Fruit fly (Drosophila melanogaster) whole organism, wandering third instar larva: ENCODE data around the gene CG16812.
A peak's percentile ranks its signal among the peaks of the same experiment; 100 is the strongest.

ENCODE experiments used
- Abd-B ChIP-seq: fragments of >200 bp; optimal IDR thresholded peaks from 2 replicates; lab custom pipeline; 2017; ENCODE audit warnings: missing biosample characterization, missing genetic modification characterization
- CG9705 ChIP-seq: fragments of 200-800 bp; sonication (Bioruptor generic); optimal IDR thresholded peaks from 2 replicates; lab custom pipeline; 2018; ENCODE audit warnings: missing biosample characterization, mild to moderate bottlenecking, missing genetic modification characterization
- CrebA ChIP-seq: fragments of 200-800 bp; sonication (Bioruptor generic); optimal IDR thresholded peaks from 2 replicates; lab custom pipeline; 2016; ENCODE audit warnings: missing biosample characterization, mild to moderate bottlenecking, missing genetic modification characterization, borderline replicate concordance
- Dfd ChIP-seq: fragments of >200 bp; optimal IDR thresholded peaks from 2 replicates; lab custom pipeline; 2017; ENCODE audit warnings: missing biosample characterization, missing genetic modification characterization
- Dif ChIP-seq: fragments of 200-275, 200-300 bp; sonication (Bioruptor generic); optimal IDR thresholded peaks from 2 replicates; lab custom pipeline; 2018; ENCODE audit warnings: missing biosample characterization, missing genetic modification characterization; ENCODE audit not compliant: partially characterized antibody
- HLH106 ChIP-seq: fragments of 200-800 bp; optimal IDR thresholded peaks from 3 replicates; lab custom pipeline; 2019; ENCODE audit warnings: missing biosample characterization, mild to moderate bottlenecking, missing genetic modification characterization, moderate library complexity
- Hnf4 ChIP-seq: fragments of 200-800 bp; sonication (Bioruptor generic); optimal IDR thresholded peaks from 2 replicates; lab custom pipeline; 2016; ENCODE audit warnings: missing biosample characterization, mild to moderate bottlenecking, missing genetic modification characterization
- Hr78 ChIP-seq: fragments of >200 bp; optimal IDR thresholded peaks from 2 replicates; lab custom pipeline; 2017; ENCODE audit warnings: missing biosample characterization, missing genetic modification characterization
- Hr83 ChIP-seq: fragments of 200-300 bp; sonication (Bioruptor generic); optimal IDR thresholded peaks from 2 replicates; lab custom pipeline; 2016; ENCODE audit warnings: missing biosample characterization, mild to moderate bottlenecking, missing genetic modification characterization, moderate library complexity; ENCODE audit not compliant: poor library complexity, severe bottlenecking
- Jra ChIP-seq: sonication (Bioruptor generic); optimal IDR thresholded peaks from 2 replicates; lab custom pipeline; 2016; ENCODE audit warnings: missing biosample characterization, missing genetic modification characterization
- Mio ChIP-seq: sonication (Bioruptor generic); optimal IDR thresholded peaks from 2 replicates; lab custom pipeline; 2016; ENCODE audit warnings: missing biosample characterization, missing genetic modification characterization
- Myc ChIP-seq: fragments of >200 bp; optimal IDR thresholded peaks from 2 replicates; lab custom pipeline; 2017
- N ChIP-seq: fragments of >200 bp; optimal IDR thresholded peaks from 2 replicates; lab custom pipeline; 2018; ENCODE audit warnings: missing biosample characterization, missing external identifiers, missing genetic modification characterization
- OdsH ChIP-seq: fragments of 200-800 bp; sonication (Bioruptor generic); optimal IDR thresholded peaks from 2 replicates; lab custom pipeline; 2016; ENCODE audit warnings: missing biosample characterization, mild to moderate bottlenecking, missing genetic modification characterization
- Rel ChIP-seq, 2 experiments: fragments of 200-800 bp; sonication (Bioruptor generic) in 1 of 2; optimal IDR thresholded peaks; 2 replicates in 1 of 2; 3 replicates in 1 of 2; lab custom pipeline; 2016 to 2019; ENCODE audit warnings: mild to moderate bottlenecking in 2 of 2, missing biosample characterization in 2 of 2, missing genetic modification characterization in 2 of 2, moderate library complexity in 1 of 2
- Sp1 ChIP-seq: fragments of 200-800 bp; sonication (Bioruptor generic); optimal IDR thresholded peaks from 3 replicates; lab custom pipeline; 2019; ENCODE audit warnings: missing biosample characterization, mild to moderate bottlenecking, missing genetic modification characterization, moderate library complexity
- Vsx2 ChIP-seq: fragments of 200-300, 225-300 bp; sonication (Bioruptor generic); optimal IDR thresholded peaks from 2 replicates; lab custom pipeline; 2018; ENCODE audit warnings: missing biosample characterization, missing genetic modification characterization; ENCODE audit not compliant: partially characterized antibody
- br ChIP-seq: fragments of 200-800 bp; sonication (Bioruptor generic); optimal IDR thresholded peaks from 2 replicates; lab custom pipeline; 2016; ENCODE audit warnings: missing biosample characterization, missing genetic modification characterization
- brk ChIP-seq: fragments of 200-800 bp; sonication (Bioruptor generic); optimal IDR thresholded peaks from 2 replicates; lab custom pipeline; 2016; ENCODE audit warnings: missing biosample characterization, mild to moderate bottlenecking, missing genetic modification characterization
- dl ChIP-seq, 2 experiments: fragments of 175-275, 200-275 bp in 1 of 2; fragments of 200-275 bp in 1 of 2; sonication (Bioruptor generic); optimal IDR thresholded peaks; lab custom pipeline; 2018; ENCODE audit warnings: mild to moderate bottlenecking in 2 of 2, missing biosample characterization in 2 of 2, missing genetic modification characterization in 2 of 2, moderate library complexity in 2 of 2; ENCODE audit not compliant: partially characterized antibody in 2 of 2, insufficient read depth in 1 of 2
- dmrt93B ChIP-seq: fragments of 200-800 bp; sonication (Bioruptor generic); optimal IDR thresholded peaks from 2 replicates; lab custom pipeline; 2018; ENCODE audit warnings: missing biosample characterization, mild to moderate bottlenecking, missing genetic modification characterization
- dsf ChIP-seq: sonication (Bioruptor generic); optimal IDR thresholded peaks from 2 replicates; lab custom pipeline; 2016; ENCODE audit warnings: missing biosample characterization, missing genetic modification characterization, borderline replicate concordance
- ey ChIP-seq: fragments of 200-800 bp; sonication (Bioruptor generic); optimal IDR thresholded peaks from 2 replicates; lab custom pipeline; 2016; ENCODE audit warnings: missing biosample characterization, missing genetic modification characterization
- foxo ChIP-seq, 2 experiments: fragments of 200-800 bp; sonication (Bioruptor generic); optimal IDR thresholded peaks; 2 replicates in 1 of 2; 3 replicates in 1 of 2; lab custom pipeline; 2016 to 2017; ENCODE audit warnings: missing biosample characterization in 2 of 2, missing genetic modification characterization in 2 of 2
- fru ChIP-seq: fragments of 200-800 bp; sonication (Bioruptor generic); optimal IDR thresholded peaks from 3 replicates; lab custom pipeline; 2016; ENCODE audit warnings: missing biosample characterization, mild to moderate bottlenecking, missing genetic modification characterization
- h ChIP-seq: fragments of 200-800 bp; sonication (Bioruptor generic); optimal IDR thresholded peaks from 3 replicates; lab custom pipeline; 2016; ENCODE audit warnings: missing biosample characterization, mild to moderate bottlenecking, missing genetic modification characterization
- jim ChIP-seq: fragments of 175-275, 200-325 bp; sonication (Bioruptor generic); optimal IDR thresholded peaks from 2 replicates; lab custom pipeline; 2016; ENCODE audit warnings: missing biosample characterization, mild to moderate bottlenecking, missing genetic modification characterization
- lola ChIP-seq: fragments of >200 bp; optimal IDR thresholded peaks from 2 replicates; lab custom pipeline; 2017; ENCODE audit warnings: missing biosample characterization, missing genetic modification characterization
- pan ChIP-seq: fragments of >200 bp; optimal IDR thresholded peaks from 2 replicates; lab custom pipeline; 2017
- psq ChIP-seq: fragments of 200-800 bp; sonication (Bioruptor generic); optimal IDR thresholded peaks from 3 replicates; lab custom pipeline; 2017; ENCODE audit warnings: missing biosample characterization, mild to moderate bottlenecking, missing genetic modification characterization, moderate library complexity
- rgr ChIP-seq: fragments of 200-800 bp; sonication (Bioruptor generic); optimal IDR thresholded peaks from 3 replicates; lab custom pipeline; 2016; ENCODE audit warnings: missing biosample characterization, mild to moderate bottlenecking, missing genetic modification characterization
- sage ChIP-seq: fragments of 200-800 bp; sonication (Bioruptor generic); optimal IDR thresholded peaks from 2 replicates; lab custom pipeline; 2016; ENCODE audit warnings: missing biosample characterization, mild to moderate bottlenecking, missing genetic modification characterization
- sv ChIP-seq: fragments of 200-800 bp; sonication (Bioruptor generic); optimal IDR thresholded peaks from 3 replicates; lab custom pipeline; 2016; ENCODE audit warnings: missing biosample characterization, missing genetic modification characterization
- tai ChIP-seq: sonication (Bioruptor generic); optimal IDR thresholded peaks from 2 replicates; lab custom pipeline; 2016; ENCODE audit warnings: missing biosample characterization, missing genetic modification characterization
- usp ChIP-seq: fragments of >200 bp; optimal IDR thresholded peaks from 2 replicates; lab custom pipeline; 2017; ENCODE audit warnings: missing biosample characterization, missing genetic modification characterization
- woc ChIP-seq: sonication (Bioruptor generic); optimal IDR thresholded peaks from 2 replicates; lab custom pipeline; 2016; ENCODE audit warnings: missing biosample characterization, mild to moderate bottlenecking, missing genetic modification characterization

CG16812 gene

dm6 chr2L:13222225-13222648, at the start of gene CG16812, which contains the start of gene Ski6:
Gene CG16812 (plus strand): TSS chr2L:13222587.
Gene Ski6 (minus strand): TSS chr2L:13222429.
- TF ChIP-seq Vsx2 (GFP tag; lab: Kevin White, UChicago) (no peak), brk (no peak), rgr (GFP tag; lab: Kevin White, UChicago) (no peak), foxo (GFP tag; optimal IDR thresholded peaks at IDR 0.05; lab: Kevin White, UChicago) (no peak), CG9705 (peak; percentile 40), sv (GFP tag; lab: Kevin White, UChicago) (peak; percentile 31), CrebA (GFP tag; lab: Kevin White, UChicago) (no peak), usp (GFP tag; lab: Kevin White, UChicago) (no peak), woc (GFP tag; lab: Kevin White, UChicago) (no peak), dsf (GFP tag; lab: Kevin White, UChicago) (no peak), Abd-B (GFP tag; lab: Kevin White, UChicago) (no peak), ey (GFP tag; lab: Kevin White, UChicago) (peak; percentile 46), Myc (lab: Kevin White, UChicago) (no peak), pan (lab: Kevin White, UChicago) (no peak), jim (GFP tag; lab: Kevin White, UChicago) (no peak), h (GFP tag; lab: Kevin White, UChicago) (peak; percentile 73), Mio (GFP tag; lab: Kevin White, UChicago) (no peak), HLH106 (peak; percentile 79), Hr83 (GFP tag; lab: Kevin White, UChicago) (peak; percentile 36), Sp1 (GFP tag; lab: Kevin White, UChicago) (no peak), Hnf4 (GFP tag; lab: Kevin White, UChicago) (no peak), Dif (GFP tag; lab: Kevin White, UChicago) (no peak), OdsH (GFP tag; lab: Kevin White, UChicago) (peak; percentile 70), Rel (GFP tag; optimal IDR thresholded peaks at IDR 0.05; lab: Kevin White, UChicago) (no peak), Rel (tag; optimal IDR thresholded peaks at IDR 0.05; lab: Kevin White, UChicago) (no peak), lola (GFP tag; lab: Kevin White, UChicago) (no peak), sage (GFP tag; lab: Kevin White, UChicago) (peak; percentile 51), tai (GFP tag; lab: Kevin White, UChicago) (no peak), psq (no peak), N (GFP tag; lab: Kevin White, UChicago) (no peak), Dfd (GFP tag; lab: Kevin White, UChicago) (no peak)

- TF ChIP-seq N (GFP tag; lab: Kevin White, UChicago) (no peak), usp (GFP tag; lab: Kevin White, UChicago) (no peak), foxo (GFP tag; optimal IDR thresholded peaks at IDR 0.05; lab: Kevin White, UChicago) (no peak), Myc (lab: Kevin White, UChicago) (no peak), sage (GFP tag; lab: Kevin White, UChicago) (no peak), Sp1 (GFP tag; lab: Kevin White, UChicago) (no peak), Jra (no peak), Abd-B (GFP tag; lab: Kevin White, UChicago) (no peak), OdsH (GFP tag; lab: Kevin White, UChicago) (no peak), dsf (GFP tag; lab: Kevin White, UChicago) (no peak), brk (no peak), fru (GFP tag; lab: Kevin White, UChicago) (no peak), CG9705 (no peak), ey (GFP tag; lab: Kevin White, UChicago) (no peak), CrebA (GFP tag; lab: Kevin White, UChicago) (no peak)
Observed at dm6 chr2L:13176123-13176522, 46.3 kb upstream of the CG16812 start, which contains the start of gene CG43925. Gene CG43925 (plus strand): TSS chr2L:13176423.

- no peak for TF ChIP-seq Jra
- no peak for TF ChIP-seq pan (lab: Kevin White, UChicago)
- TF ChIP-seq tai (GFP tag; lab: Kevin White, UChicago), result no peak
- peak; percentile 86 for TF ChIP-seq Hr83 (GFP tag; lab: Kevin White, UChicago)
- TF ChIP-seq Dfd (GFP tag; lab: Kevin White, UChicago), result no peak
- TF ChIP-seq N (GFP tag; lab: Kevin White, UChicago), result no peak
- peak; percentile 68 for TF ChIP-seq psq
- TF ChIP-seq woc (GFP tag; lab: Kevin White, UChicago), result no peak
- peak; percentile 76 for TF ChIP-seq br (GFP tag; lab: Kevin White, UChicago)
- no peak for TF ChIP-seq dl (GFP tag; optimal IDR thresholded peaks at IDR 0.05; lab: Kevin White, UChicago; ENCODE audit: insufficient read depth in 1 of 2, partially characterized antibody in 2 of 2)
- no peak for TF ChIP-seq lola (GFP tag; lab: Kevin White, UChicago)
- peak; percentile 76 for TF ChIP-seq ey (GFP tag; lab: Kevin White, UChicago)
- TF ChIP-seq sage (GFP tag; lab: Kevin White, UChicago), result no peak
- TF ChIP-seq CG9705, result peak; percentile 77
- peak; percentile 84 for TF ChIP-seq h (GFP tag; lab: Kevin White, UChicago)
- TF ChIP-seq rgr (GFP tag; lab: Kevin White, UChicago), result peak; percentile 77
- TF ChIP-seq jim (GFP tag; lab: Kevin White, UChicago), result no peak
- TF ChIP-seq dsf (GFP tag; lab: Kevin White, UChicago), result peak; percentile 78
- TF ChIP-seq Sp1 (GFP tag; lab: Kevin White, UChicago), result peak; percentile 76
- peak in 1 of 2 experiments; percentile 87 for TF ChIP-seq foxo (GFP tag; optimal IDR thresholded peaks at IDR 0.05; lab: Kevin White, UChicago)
- no peak for TF ChIP-seq dmrt93B (GFP tag; lab: Kevin White, UChicago)
- no peak for TF ChIP-seq Vsx2 (GFP tag; lab: Kevin White, UChicago)
- no peak for TF ChIP-seq Rel (GFP tag; optimal IDR thresholded peaks at IDR 0.05; lab: Kevin White, UChicago)
- TF ChIP-seq Rel (tag; optimal IDR thresholded peaks at IDR 0.05; lab: Kevin White, UChicago), result peak; percentile 31
- TF ChIP-seq Myc (lab: Kevin White, UChicago), result no peak
- TF ChIP-seq OdsH (GFP tag; lab: Kevin White, UChicago), result peak; percentile 73
- no peak for TF ChIP-seq usp (GFP tag; lab: Kevin White, UChicago)
- TF ChIP-seq HLH106, result peak; percentile 84
- TF ChIP-seq brk, result no peak
- peak; percentile 81 for TF ChIP-seq fru (GFP tag; lab: Kevin White, UChicago)
- peak; percentile 79 for TF ChIP-seq sv (GFP tag; lab: Kevin White, UChicago)
- no peak for TF ChIP-seq Hnf4 (GFP tag; lab: Kevin White, UChicago)
- no peak for TF ChIP-seq Hr78 (GFP tag; lab: Kevin White, UChicago)
- TF ChIP-seq CrebA (GFP tag; lab: Kevin White, UChicago), result no peak
Observed at dm6 chr2L:13176701-13177249, 45.6 kb upstream of the CG16812 start, which contains the start of the genes Sfmbt and CG5439. Gene Sfmbt (minus strand): TSS chr2L:13176785. Gene CG5439 (plus strand): TSS chr2L:13177150.
